Worm (Caenorhabditis elegans): ENCODE results near the gene cmk-1.
A peak's percentile ranks its signal among the peaks of the same experiment; 100 is the strongest.

DNA sequence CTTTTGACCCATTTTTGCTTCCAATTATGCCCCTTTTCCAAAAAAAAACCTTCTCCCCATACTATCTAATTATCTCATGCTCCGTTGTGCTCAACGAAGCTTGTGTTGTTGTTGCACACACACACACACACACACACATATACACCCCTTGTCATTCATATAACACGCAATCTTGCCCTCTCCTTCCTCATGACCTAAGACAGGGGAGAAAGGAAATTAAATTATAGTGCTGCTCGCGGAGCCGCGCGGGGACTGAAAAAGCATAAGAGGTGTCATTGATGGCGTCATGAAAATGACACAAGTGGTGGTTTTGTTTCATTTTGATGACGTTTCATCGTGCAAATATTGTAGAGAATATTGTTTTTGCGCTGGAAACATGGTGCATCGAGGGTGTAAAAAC is 2.5 kb downstream of the cmk-1 start:
- TF ChIP-seq ceh-9 (tag; optimal IDR thresholded peaks at IDR 0.05) (no peak), aly-2 (tag; optimal IDR thresholded peaks at IDR 0.05) (no peak), fos-1 (tag; optimal IDR thresholded peaks at IDR 0.05) (no peak), unc-62 (GFP tag; optimal IDR thresholded peaks at IDR 0.05) (no peak), nhr-237 (tag; optimal IDR thresholded peaks at IDR 0.05) (no peak), nhr-25 (tag; optimal IDR thresholded peaks at IDR 0.05) (no peak), tbx-2 (tag; optimal IDR thresholded peaks at IDR 0.05) (no peak), eor-1 (tag; optimal IDR thresholded peaks at IDR 0.05) (no peak), nhr-11 (tag; optimal IDR thresholded peaks at IDR 0.05) (peak; percentile 41), nhr-77 (tag; optimal IDR thresholded peaks at IDR 0.05) (no peak), jun-1 (tag; optimal IDR thresholded peaks at IDR 0.05) (no peak), mml-1 (tag; optimal IDR thresholded peaks at IDR 0.05) (no peak)

All from whole organism, L3 larva.